Fruit fly (Drosophila melanogaster) whole organism, pupa: ENCODE results near the gene Rev1.

ENCODE experiments used
- CG10348 ChIP-seq: fragments of 200-800 bp; sonication (Bioruptor generic); IDR thresholded peaks from 2 replicates; pipeline ENCODE4 v1.3.6; 2022; ENCODE audit warnings: missing biosample characterization, missing genetic modification characterization
- CG12605 ChIP-seq: fragments of 200-800 bp; sonication (Bioruptor generic); IDR thresholded peaks from 2 replicates; pipeline ENCODE4 v1.3.6; 2022; ENCODE audit warnings: missing biosample characterization, missing genetic modification characterization
- CG14655 ChIP-seq: fragments of 200-800 bp; sonication (Bioruptor generic); optimal IDR thresholded peaks from 3 replicates; lab custom pipeline; 2017; ENCODE audit warnings: mild to moderate bottlenecking, missing biosample characterization, missing genetic modification reagents, missing genetic modification characterization
- CG15710 ChIP-seq: fragments of 200-800 bp; sonication (Bioruptor generic); optimal IDR thresholded peaks from 2 replicates; lab custom pipeline; 2018; ENCODE audit warnings: missing biosample characterization, mild to moderate bottlenecking, missing genetic modification characterization, moderate library complexity
- CG32121 ChIP-seq: fragments of 200-800 bp; sonication (Bioruptor generic); IDR thresholded peaks from 2 replicates; pipeline ENCODE4 v1.3.6; 2022; ENCODE audit warnings: missing biosample characterization, missing genetic modification characterization
- CG34367 ChIP-seq: fragments of 200-800 bp; sonication (Bioruptor generic); optimal IDR thresholded peaks from 2 replicates; lab custom pipeline; 2018; ENCODE audit warnings: missing biosample characterization, mild to moderate bottlenecking, missing genetic modification characterization
- CG8159 ChIP-seq: fragments of 200-800 bp; sonication (Bioruptor generic); optimal IDR thresholded peaks from 3 replicates; lab custom pipeline; 2018; ENCODE audit warnings: missing biosample characterization, mild to moderate bottlenecking, missing genetic modification characterization, moderate library complexity
- CG9948 ChIP-seq: fragments of 200-800 bp; sonication (Bioruptor generic); optimal IDR thresholded peaks from 2 replicates; lab custom pipeline; 2018; ENCODE audit warnings: missing biosample characterization, mild to moderate bottlenecking, missing genetic modification characterization, moderate library complexity
- Pif1A ChIP-seq: fragments of 200-800 bp; sonication (Bioruptor generic); optimal IDR thresholded peaks from 3 replicates; lab custom pipeline; 2016; ENCODE audit warnings: missing biosample characterization, missing genetic modification characterization
- fd96Ca ChIP-seq: fragments of 200-800 bp; sonication (Bioruptor generic); IDR thresholded peaks from 3 replicates; pipeline ENCODE4 v1.3.6; 2022; ENCODE audit warnings: missing biosample characterization, missing genetic modification characterization
- gl ChIP-seq: fragments of 200-800 bp; sonication (Bioruptor generic); optimal IDR thresholded peaks from 2 replicates; lab custom pipeline; 2018; ENCODE audit warnings: missing biosample characterization, mild to moderate bottlenecking, missing genetic modification characterization
- rn ChIP-seq: fragments of 200-800 bp; sonication (Bioruptor generic); IDR thresholded peaks from 2 replicates; pipeline ENCODE4 v1.3.6; 2022; ENCODE audit warnings: missing biosample characterization, missing genetic modification characterization

dm6 chr3L:649025-649769 is 5.0 kb upstream of the Rev1 start:
- TF ChIP-seq fd96Ca (GFP tag; lab: Robert Waterston, UW) (no peak), CG32121 (no peak), CG8159 (tag; lab: Kevin White, UChicago) (no peak), CG14655 (no peak), CG34367 (tag; lab: Kevin White, UChicago) (no peak), CG10348 (GFP tag; lab: Robert Waterston, UW) (no peak), rn (GFP tag; lab: Robert Waterston, UW) (no peak), CG9948 (tag; lab: Kevin White, UChicago) (no peak), CG12605 (GFP tag; lab: Robert Waterston, UW) (no peak), CG15710 (tag; lab: Kevin White, UChicago) (no peak), gl (tag; lab: Kevin White, UChicago) (no peak), Pif1A (GFP tag; lab: Kevin White, UChicago) (no peak)
